Worm (Caenorhabditis elegans) whole organism, midembryonic: ENCODE results near the gene gcl-1.

Experiments
- T22C8.4 ChIP-seq: fragments of 200-800 bp; sonication (Bioruptor generic); IDR thresholded peaks from 2 replicates; pipeline ENCODE4 v1.3.6; 2022; ENCODE audit warnings: missing genetic modification characterization, missing compliant biosample characterization
- cog-1 ChIP-seq: sonication (generic microtip); optimal IDR thresholded peaks from 2 replicates; lab custom pipeline; 2016; ENCODE audit warnings: missing genetic modification characterization, missing compliant biosample characterization
- flt-1 ChIP-seq: fragments of 200-800 bp; sonication (Bioruptor generic); IDR thresholded peaks from 2 replicates; pipeline ENCODE4 v1.3.6; 2022; ENCODE audit warnings: missing genetic modification characterization, missing compliant biosample characterization
- klf-2 ChIP-seq: fragments of 200-800 bp; sonication (Bioruptor generic); conservative IDR thresholded peaks from 2 replicates; pipeline ENCODE4 v1.3.6; 2022; ENCODE audit warnings: missing genetic modification reagents, missing genetic modification characterization, missing compliant biosample characterization
- med-1 ChIP-seq: sonication (generic microtip); optimal IDR thresholded peaks from 2 replicates; lab custom pipeline; 2017; ENCODE audit warnings: missing genetic modification characterization, mild to moderate bottlenecking, missing compliant biosample characterization, antibody characterized with exemption, missing genetic modification reagents; ENCODE audit not compliant: insufficient read depth
- ref-1 ChIP-seq: fragments of 200-800 bp; sonication (Bioruptor generic); conservative IDR thresholded peaks from 2 replicates; pipeline ENCODE4 v1.3.6; 2022; ENCODE audit warnings: missing genetic modification reagents, missing genetic modification characterization, missing compliant biosample characterization
- tab-1 ChIP-seq: fragments of 200-800 bp; sonication (Bioruptor generic); IDR thresholded peaks from 2 replicates; pipeline ENCODE4 v1.3.6; 2022; ENCODE audit warnings: missing genetic modification characterization, missing compliant biosample characterization
- ztf-23 ChIP-seq: fragments of 200-800 bp; sonication (Bioruptor generic); IDR thresholded peaks from 2 replicates; pipeline ENCODE4 v1.3.6; 2022; ENCODE audit warnings: missing genetic modification reagents, missing genetic modification characterization, missing compliant biosample characterization
- ztf-29 ChIP-seq: fragments of 200-800 bp; sonication (Bioruptor generic); IDR thresholded peaks from 2 replicates; pipeline ENCODE4 v1.3.6; 2022; ENCODE audit warnings: missing genetic modification reagents, missing genetic modification characterization, missing compliant biosample characterization

The gcl-1 gene

DNA sequence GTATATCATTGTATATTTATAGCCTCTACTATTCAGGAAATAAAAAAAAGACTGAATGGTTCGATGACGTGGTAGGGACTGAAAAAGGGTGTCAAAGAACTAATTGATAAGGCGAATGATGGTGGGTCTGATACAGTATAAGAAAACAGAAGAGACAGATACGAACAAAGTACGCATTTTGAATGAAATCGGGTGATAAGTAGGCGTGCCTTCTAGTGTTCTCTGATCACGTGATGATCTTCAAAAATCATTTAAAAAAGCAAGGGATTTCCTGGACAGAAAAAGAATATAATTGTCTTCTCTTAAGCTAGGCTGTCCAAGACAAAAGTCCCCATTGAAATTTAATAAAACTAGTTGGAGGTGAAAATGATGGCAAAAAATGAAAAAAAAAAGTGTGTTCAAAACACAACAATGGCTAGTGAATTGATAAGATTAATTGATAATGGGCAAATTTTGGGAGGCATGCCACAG, 19.4 kb downstream of the gcl-1 start:
- TF ChIP-seq cog-1 (tag; lab: Kevin White, UChicago) = no peak
- TF ChIP-seq tab-1 (GFP tag; lab: Robert Waterston, UW) = no peak
- no peak for TF ChIP-seq ztf-29
- TF ChIP-seq flt-1 (GFP tag; lab: Robert Waterston, UW) = no peak
- TF ChIP-seq klf-2 (GFP tag; lab: Robert Waterston, UW) = no peak
- TF ChIP-seq med-1 (GFP tag; lab: Kevin White, UChicago) = no peak
- no peak for TF ChIP-seq ztf-23 (GFP tag; lab: Robert Waterston, UW)
- no peak for TF ChIP-seq T22C8.4
- no peak for TF ChIP-seq ref-1

DNA sequence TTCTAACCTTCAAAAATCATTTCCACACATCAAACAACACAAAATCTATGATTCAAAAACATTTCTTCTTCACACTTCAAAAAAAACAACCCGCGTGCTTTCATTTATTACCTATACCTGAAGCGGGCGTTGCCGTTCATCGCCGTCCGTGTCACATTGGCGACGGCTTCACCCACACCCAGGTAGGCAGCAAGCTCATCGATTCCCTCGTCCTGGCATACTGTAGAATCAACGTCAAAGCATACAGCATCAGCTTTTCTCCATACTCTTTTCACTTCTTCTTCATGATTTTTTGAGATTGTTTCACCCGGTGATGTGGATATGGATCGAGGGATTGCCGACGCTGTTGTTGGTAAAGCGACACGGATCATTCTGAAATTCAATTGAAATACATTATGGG, 20.5 kb downstream of the gcl-1 start:
- TF ChIP-seq klf-2 (GFP tag; lab: Robert Waterston, UW) (no peak), ztf-23 (GFP tag; lab: Robert Waterston, UW) (no peak), flt-1 (GFP tag; lab: Robert Waterston, UW) (no peak), T22C8.4 (no peak), tab-1 (GFP tag; lab: Robert Waterston, UW) (no peak), med-1 (GFP tag; lab: Kevin White, UChicago) (no peak), ztf-29 (no peak), ref-1 (no peak), cog-1 (tag; lab: Kevin White, UChicago) (no peak)

DNA sequence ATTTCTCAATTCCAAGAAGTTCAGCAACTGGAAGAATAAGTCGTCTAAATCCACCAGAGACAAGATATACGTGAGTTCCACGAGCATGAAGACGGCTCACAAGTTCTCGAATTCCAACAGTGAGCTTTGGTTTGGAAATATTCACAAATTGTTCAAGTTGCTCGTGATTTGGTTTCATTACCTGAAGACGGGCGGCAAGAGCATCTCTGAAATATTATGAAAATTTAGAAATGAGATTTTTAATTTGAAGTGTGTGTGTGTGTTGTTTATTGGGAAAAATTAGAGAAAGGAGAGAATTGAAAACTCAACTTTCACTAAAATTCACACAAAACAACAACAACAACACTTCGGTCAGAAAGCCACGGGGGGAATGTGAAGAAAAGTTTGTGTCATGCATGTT, 21.9 kb downstream of the gcl-1 start:
- TF ChIP-seq med-1 (GFP tag; lab: Kevin White, UChicago) = no peak
- no peak for TF ChIP-seq tab-1 (GFP tag; lab: Robert Waterston, UW)
- no peak for TF ChIP-seq flt-1 (GFP tag; lab: Robert Waterston, UW)
- no peak for TF ChIP-seq ztf-23 (GFP tag; lab: Robert Waterston, UW)
- no peak for TF ChIP-seq ref-1
- no peak for TF ChIP-seq T22C8.4
- no peak for TF ChIP-seq cog-1 (tag; lab: Kevin White, UChicago)
- no peak for TF ChIP-seq klf-2 (GFP tag; lab: Robert Waterston, UW)
- TF ChIP-seq ztf-29 = no peak

DNA sequence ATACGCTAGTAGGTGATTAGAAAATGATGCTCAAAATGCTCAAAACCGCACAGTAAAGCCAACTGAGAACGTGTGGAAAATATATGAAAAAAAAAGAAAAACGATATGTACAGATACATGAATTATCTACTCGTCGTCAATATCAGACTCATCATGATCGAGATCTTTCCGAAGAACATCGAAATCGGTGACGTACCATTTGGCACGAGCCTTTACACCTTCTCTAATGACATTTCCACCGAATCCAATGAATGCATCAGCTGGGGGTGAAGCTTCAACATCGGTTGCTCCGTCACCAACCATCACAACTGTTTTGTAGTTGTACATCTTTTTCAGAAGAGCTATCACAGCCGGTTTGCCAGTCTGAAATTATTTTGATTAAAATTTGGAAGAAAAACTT, 23.5 kb downstream of the gcl-1 start:
- TF ChIP-seq klf-2 (GFP tag; lab: Robert Waterston, UW) (no peak), T22C8.4 (no peak), flt-1 (GFP tag; lab: Robert Waterston, UW) (no peak), ztf-29 (no peak), cog-1 (tag; lab: Kevin White, UChicago) (no peak), tab-1 (GFP tag; lab: Robert Waterston, UW) (no peak), ztf-23 (GFP tag; lab: Robert Waterston, UW) (no peak), med-1 (GFP tag; lab: Kevin White, UChicago) (no peak), ref-1 (no peak)

DNA sequence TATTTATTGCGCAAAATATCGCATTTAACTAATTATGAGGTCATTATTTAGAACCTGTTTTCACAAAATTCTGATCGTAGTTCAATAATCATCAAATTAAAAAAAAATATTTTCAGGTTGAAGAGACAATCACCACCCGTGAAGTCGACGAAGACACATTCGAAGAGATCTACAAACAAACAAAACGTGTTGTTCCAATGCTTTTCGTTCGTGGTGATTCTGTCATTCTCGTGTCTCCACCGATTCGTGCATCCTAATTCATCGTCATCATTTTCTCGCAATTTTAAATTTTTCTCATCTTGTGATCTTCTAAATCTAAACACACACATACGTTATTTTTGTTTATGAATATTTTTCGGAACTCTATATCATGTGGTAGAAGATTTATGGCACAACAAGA, 23.9 kb downstream of the gcl-1 start:
- TF ChIP-seq ref-1 = no peak
- no peak for TF ChIP-seq klf-2 (GFP tag; lab: Robert Waterston, UW)
- no peak for TF ChIP-seq flt-1 (GFP tag; lab: Robert Waterston, UW)
- no peak for TF ChIP-seq T22C8.4
- TF ChIP-seq ztf-29 = no peak
- no peak for TF ChIP-seq ztf-23 (GFP tag; lab: Robert Waterston, UW)
- no peak for TF ChIP-seq med-1 (GFP tag; lab: Kevin White, UChicago)
- TF ChIP-seq tab-1 (GFP tag; lab: Robert Waterston, UW) = no peak
- TF ChIP-seq cog-1 (tag; lab: Kevin White, UChicago) = no peak

DNA sequence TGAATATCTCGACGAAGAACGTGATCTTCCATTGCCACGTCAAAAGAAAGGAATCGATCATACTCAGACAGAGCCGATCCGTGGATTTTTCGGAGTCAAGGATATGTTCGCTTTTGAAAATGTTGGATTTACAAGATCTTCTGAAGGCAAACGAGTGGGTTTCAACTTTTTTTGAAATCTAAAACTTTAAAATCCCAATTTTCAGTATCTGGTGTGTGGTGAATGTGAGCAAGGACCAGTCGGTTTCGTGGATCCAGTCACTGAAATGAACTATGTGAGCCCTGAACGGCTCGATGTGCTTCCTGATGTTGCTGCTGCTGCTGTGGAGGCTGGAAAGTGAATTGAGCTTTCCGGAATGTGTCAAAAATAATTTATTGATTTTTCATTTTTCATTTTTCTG, 25.8 kb downstream of the gcl-1 start, which contains the start of gene lsm-3:
lsm-3 (plus strand) TSS at position 301 of the 400 bp plus-strand sequence.
- TF ChIP-seq ref-1 (no peak), klf-2 (GFP tag; lab: Robert Waterston, UW) (no peak), flt-1 (GFP tag; lab: Robert Waterston, UW) (no peak), med-1 (GFP tag; lab: Kevin White, UChicago) (no peak), cog-1 (tag; lab: Kevin White, UChicago) (no peak), ztf-23 (GFP tag; lab: Robert Waterston, UW) (no peak), tab-1 (GFP tag; lab: Robert Waterston, UW) (no peak)

DNA sequence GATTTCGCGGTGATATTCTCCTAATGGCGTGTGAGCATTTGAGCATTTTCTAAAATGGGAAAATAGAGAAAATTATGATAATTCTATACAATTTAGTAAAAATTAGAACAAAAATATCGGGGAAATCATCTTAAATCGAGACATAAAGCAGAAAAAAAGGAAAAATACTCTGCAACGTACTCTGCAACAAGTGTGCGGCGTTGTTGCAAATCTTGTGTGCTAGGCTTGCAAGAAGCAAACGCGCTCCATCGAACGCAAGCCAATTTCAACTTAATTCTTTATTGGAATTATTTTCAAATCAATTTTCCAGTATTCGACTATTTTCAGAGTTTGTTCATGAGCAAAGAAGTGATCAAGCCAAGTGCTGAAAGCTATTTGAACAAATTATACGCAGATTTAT, 26.7 kb downstream of the gcl-1 start, which contains the start of the genes Y62E10A.20, Y62E10A.23 and mdt-9:
Y62E10A.20 (minus strand) TSS at position 49 of the 400 bp plus-strand sequence.
Y62E10A.23 (plus strand) TSS at position 282 of the 400 bp plus-strand sequence.
mdt-9 (plus strand) TSS at position 338 of the 400 bp plus-strand sequence.
- TF ChIP-seq med-1 (GFP tag; lab: Kevin White, UChicago) = peak; percentile 88
- TF ChIP-seq ztf-29 = peak; percentile 79
- peak; percentile 82; the same call in 1 of the 2 replicates for TF ChIP-seq ztf-23 (GFP tag; lab: Robert Waterston, UW)
- TF ChIP-seq ref-1 = no peak
- TF ChIP-seq flt-1 (GFP tag; lab: Robert Waterston, UW) = peak; percentile 86
- TF ChIP-seq tab-1 (GFP tag; lab: Robert Waterston, UW) = peak; percentile 54; the same call in 1 of the 2 replicates
- TF ChIP-seq klf-2 (GFP tag; lab: Robert Waterston, UW) = peak; percentile 80
- no peak for TF ChIP-seq T22C8.4
- peak; percentile 24 for TF ChIP-seq cog-1 (tag; lab: Kevin White, UChicago)

DNA sequence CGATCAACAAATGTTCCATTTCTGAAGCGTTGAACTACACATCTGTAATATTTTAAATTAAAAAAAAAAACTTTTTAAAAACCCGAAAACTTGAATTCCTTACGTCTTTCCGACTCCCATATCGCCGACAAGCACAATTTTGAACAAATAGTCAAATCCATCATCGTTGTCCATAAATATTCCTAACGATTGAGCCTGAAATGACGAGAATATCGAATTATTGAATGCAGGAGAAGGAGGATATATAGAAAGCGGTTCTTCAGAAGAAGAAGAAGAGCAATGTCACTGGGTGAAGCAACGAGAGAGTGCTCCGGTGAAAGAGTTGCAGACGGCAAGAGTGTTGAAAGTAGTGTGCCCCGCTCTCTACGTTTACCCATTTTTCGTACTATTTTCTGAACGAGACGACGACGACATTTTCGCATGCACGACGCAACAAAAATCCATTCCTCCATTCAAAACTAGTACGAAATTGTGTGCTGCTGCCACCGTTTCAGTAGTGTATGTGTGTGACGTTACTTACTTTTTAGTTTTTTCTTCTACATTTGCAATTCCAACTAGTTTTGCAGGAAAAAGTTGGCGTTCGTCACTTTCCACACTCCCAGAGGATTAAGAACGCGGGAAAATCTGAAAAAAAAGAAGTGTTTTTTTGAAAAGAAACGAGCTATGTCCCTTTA, 28.8 kb downstream of the gcl-1 start, which contains the start of gene rab-19:
rab-19 (minus strand) TSS at position 624 of the 674 bp plus-strand sequence.
- no peak for TF ChIP-seq med-1 (GFP tag; lab: Kevin White, UChicago)
- no peak for TF ChIP-seq T22C8.4
- TF ChIP-seq ztf-23 (GFP tag; lab: Robert Waterston, UW) = no peak
- no peak for TF ChIP-seq tab-1 (GFP tag; lab: Robert Waterston, UW)
- no peak for TF ChIP-seq klf-2 (GFP tag; lab: Robert Waterston, UW)
- no peak for TF ChIP-seq ztf-29
- no peak for TF ChIP-seq ref-1
- TF ChIP-seq flt-1 (GFP tag; lab: Robert Waterston, UW) = no peak
- TF ChIP-seq cog-1 (tag; lab: Kevin White, UChicago) = no peak

DNA sequence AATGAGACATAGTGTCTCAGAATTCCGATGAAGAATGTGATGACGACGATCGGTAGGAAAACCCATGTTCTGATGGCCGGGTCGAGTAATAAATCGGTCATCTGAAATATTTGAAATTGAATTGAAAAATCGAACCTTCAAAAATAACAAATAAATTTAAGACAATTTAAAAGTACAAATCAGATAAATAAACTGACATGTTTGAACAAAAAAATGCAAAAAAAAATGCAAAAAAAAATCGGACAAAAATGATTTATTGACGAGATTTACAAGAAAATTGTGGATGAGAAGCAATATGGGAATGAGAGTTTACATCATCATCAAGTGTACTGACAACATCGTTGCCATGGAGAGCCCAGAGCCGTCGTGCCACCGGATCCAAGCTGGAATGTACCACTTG, 30.9 kb downstream of the gcl-1 start, which contains the start of gene emc-3:
emc-3 (minus strand) TSS at position 101 of the 400 bp plus-strand sequence.
- TF ChIP-seq ztf-23 (GFP tag; lab: Robert Waterston, UW) = no peak
- no peak for TF ChIP-seq med-1 (GFP tag; lab: Kevin White, UChicago)
- no peak for TF ChIP-seq flt-1 (GFP tag; lab: Robert Waterston, UW)
- TF ChIP-seq T22C8.4 = no peak
- TF ChIP-seq ref-1 = no peak
